Worm (Caenorhabditis elegans) whole organism, mixed stage, embryonic: ENCODE results near the gene madf-11.

ENCODE experiments used
- bed-3 ChIP-seq: fragments of 200-800 bp; sonication (Bioruptor generic); optimal IDR thresholded peaks from 3 replicates; lab custom pipeline; 2018; ENCODE audit warnings: mild to moderate bottlenecking, missing genetic modification characterization, moderate library complexity, missing compliant biosample characterization
- ces-1 ChIP-seq: fragments of 150-350 bp; optimal IDR thresholded peaks from 2 replicates; lab custom pipeline; 2014; ENCODE audit warnings: missing biosample characterization, missing genetic modification reagents, missing genetic modification characterization
- elt-1 ChIP-seq: sonication (generic microtip); optimal IDR thresholded peaks from 2 replicates; lab custom pipeline; 2017; ENCODE audit warnings: missing genetic modification characterization, mild to moderate bottlenecking, missing compliant biosample characterization, antibody characterized with exemption, moderate library complexity, borderline replicate concordance; ENCODE audit not compliant: insufficient read depth
- mls-2 ChIP-seq: sonication (generic microtip); optimal IDR thresholded peaks from 2 replicates; lab custom pipeline; 2016; ENCODE audit warnings: mild to moderate bottlenecking, missing genetic modification characterization, moderate library complexity, missing compliant biosample characterization
- snpc-4 ChIP-seq: fragments of 150-350 bp; optimal IDR thresholded peaks from 2 replicates; lab custom pipeline; 2014; ENCODE audit warnings: missing biosample characterization, missing genetic modification characterization
- unc-120 ChIP-seq: sonication (generic microtip); optimal IDR thresholded peaks from 2 replicates; lab custom pipeline; 2017; ENCODE audit warnings: missing genetic modification characterization, missing compliant biosample characterization; ENCODE audit not compliant: poor library complexity, severe bottlenecking
- ztf-11 ChIP-seq: fragments of 150-350 bp; optimal IDR thresholded peaks from 2 replicates; lab custom pipeline; 2014; ENCODE audit warnings: missing biosample characterization, missing genetic modification characterization

ce11 chrIII:5568679-5569078 is 34.6 kb downstream of the madf-11 start, which contains the start of gene nspb-12:
- TF ChIP-seq elt-1 (tag; lab: Kevin White, UChicago) (no peak), snpc-4 (tag; lab: Kevin White, UChicago) (no peak), unc-120 (no peak), ztf-11 (no peak), bed-3 (GFP tag; lab: Kevin White, UChicago) (no peak), ces-1 (GFP tag; lab: Kevin White, UChicago) (no peak), mls-2 (tag; lab: Kevin White, UChicago) (no peak)
